Fruit fly (Drosophila melanogaster): Measurements from ENCODE around the gene PDZ-GEF.

PDZ-GEF gene

DNA sequence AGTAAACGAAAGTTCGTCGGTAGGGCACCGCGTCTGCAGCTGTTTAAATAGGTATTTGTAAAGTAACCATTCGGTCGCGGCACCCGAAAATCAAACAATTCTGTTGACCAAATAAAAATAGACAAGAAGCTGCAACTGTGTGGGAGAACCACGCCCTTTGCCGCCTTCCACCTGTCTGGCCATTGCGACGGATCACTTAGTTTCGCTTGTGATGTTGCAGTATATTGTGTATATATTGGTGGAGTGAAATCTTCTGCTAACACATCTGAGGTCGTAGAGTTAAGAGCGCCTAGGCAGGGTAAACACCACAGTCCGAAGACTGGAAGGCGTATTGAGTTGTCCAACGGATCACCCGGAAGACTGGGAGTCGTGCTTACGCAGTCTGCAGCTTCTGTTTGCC is 40.2 kb upstream of the PDZ-GEF start (continued):
- TF ChIP-seq HLH54F (GFP tag; optimal IDR thresholded peaks at IDR 0.05) (no peak), maf-S (GFP tag; optimal IDR thresholded peaks at IDR 0.05) (no peak), CG8924 (tag; optimal IDR thresholded peaks at IDR 0.05) (no peak), vvl (GFP tag; IDR thresholded peaks at IDR 0.05) (no peak), CG7357 (GFP tag; IDR thresholded peaks at IDR 0.05) (0 out of 3 replicates have a peak, but pooled peaks have one; percentile 31), Mad (GFP tag; optimal IDR thresholded peaks at IDR 0.05) (no peak), CG11085 (GFP tag; IDR thresholded peaks at IDR 0.05) (no peak), Fer2 (tag; optimal IDR thresholded peaks at IDR 0.05) (peak; percentile 30), NfI (GFP tag; optimal IDR thresholded peaks at IDR 0.05) (no peak), CG34376 (GFP tag; optimal IDR thresholded peaks at IDR 0.05) (no peak), chinmo (GFP tag; IDR thresholded peaks at IDR 0.05; ENCODE audit: partially characterized antibody) (no peak), inv (GFP tag; IDR thresholded peaks at IDR 0.05; ENCODE audit: partially characterized antibody) (no peak), Six4 (GFP tag; optimal IDR thresholded peaks at IDR 0.05) (peak; percentile 16), fru (optimal IDR thresholded peaks at IDR 0.05) (no peak), MTF-1 (GFP tag; optimal IDR thresholded peaks at IDR 0.05; ENCODE audit: borderline replicate concordance) (peak; percentile 73), CG11696 (GFP tag; IDR thresholded peaks at IDR 0.05) (no peak), B-H2 (GFP tag; optimal IDR thresholded peaks at IDR 0.05) (no peak), E2f2 (GFP tag; IDR thresholded peaks at IDR 0.05) (no peak), wek (GFP tag; optimal IDR thresholded peaks at IDR 0.05) (peak; percentile 65), CG15269 (tag; optimal IDR thresholded peaks at IDR 0.05) (no peak), zf30C (GFP tag; optimal IDR thresholded peaks at IDR 0.05) (no peak), CG18011 (GFP tag; optimal IDR thresholded peaks at IDR 0.05) (no peak), Ets65A (GFP tag) (peak; percentile 39), HLH3B (GFP tag; IDR thresholded peaks at IDR 0.05) (peak; percentile 34; the same call in 1 of the 2 replicates), fu2 (GFP tag; optimal IDR thresholded peaks at IDR 0.05) (no peak), ab (GFP tag; optimal IDR thresholded peaks at IDR 0.05) (no peak), CG10147 (GFP tag; optimal IDR thresholded peaks at IDR 0.05) (no peak), CG3838 (GFP tag; optimal IDR thresholded peaks at IDR 0.05) (no peak), tap (tag; optimal IDR thresholded peaks at IDR 0.05) (no peak), yki (optimal IDR thresholded peaks at IDR 0.05) (no peak), CG11247 (GFP tag; IDR thresholded peaks at IDR 0.05) (no peak), vfl (GFP tag; optimal IDR thresholded peaks at IDR 0.05) (no peak), cato (GFP tag; optimal IDR thresholded peaks at IDR 0.05; ENCODE audit: borderline replicate concordance) (no peak), HLH4C (GFP tag; IDR thresholded peaks at IDR 0.05; ENCODE audit: partially characterized antibody) (no peak), TFAM (GFP tag; optimal IDR thresholded peaks at IDR 0.05) (no peak), Jarid2 (GFP tag; optimal IDR thresholded peaks at IDR 0.05) (peak; percentile 28), CG15073 (GFP tag; optimal IDR thresholded peaks at IDR 0.05) (no peak), CG14050 (GFP tag; IDR thresholded peaks at IDR 0.05) (no peak), PHDP (tag; optimal IDR thresholded peaks at IDR 0.05) (peak; percentile 70), Max (GFP tag; optimal IDR thresholded peaks at IDR 0.05) (no peak), vnd (GFP tag; IDR thresholded peaks at IDR 0.05; ENCODE audit: partially characterized antibody) (no peak), unpg (GFP tag; optimal IDR thresholded peaks at IDR 0.05) (peak; percentile 49), nerfin-1 (tag; optimal IDR thresholded peaks at IDR 0.05) (peak; percentile 57), psq (GFP tag; optimal IDR thresholded peaks at IDR 0.05) (no peak), grau (tag; optimal IDR thresholded peaks at IDR 0.05) (peak; percentile 5), CG18599 (GFP tag; optimal IDR thresholded peaks at IDR 0.05) (peak; percentile 51), lilli (GFP tag; optimal IDR thresholded peaks at IDR 0.05) (no peak), Oli (tag; optimal IDR thresholded peaks at IDR 0.05) (no peak), gcm (GFP tag; optimal IDR thresholded peaks at IDR 0.05) (no peak), sc (optimal IDR thresholded peaks at IDR 0.05) (no peak), sc (GFP tag; optimal IDR thresholded peaks at IDR 0.05) (peak; percentile 47), D19B (GFP tag; optimal IDR thresholded peaks at IDR 0.05) (no peak)

Measured in whole organism, embryonic.